Fruit fly (Drosophila melanogaster) whole organism, embryonic: ENCODE data around the gene CG6330.

Source experiments
- Abd-B ChIP-seq: fragments of 200-800 bp; sonication (Bioruptor generic); optimal IDR thresholded peaks from 2 replicates; lab custom pipeline; 2018; ENCODE audit warnings: missing biosample characterization, mild to moderate bottlenecking, missing genetic modification characterization, moderate library complexity
- Ada2b ChIP-seq: fragments of 200-800 bp; sonication (Bioruptor generic); IDR thresholded peaks from 2 replicates; pipeline ENCODE4 v1.3.6; 2022; ENCODE audit warnings: missing biosample characterization, missing genetic modification characterization
- Aef1 ChIP-seq: fragments of 200-800 bp; sonication (Bioruptor generic); IDR thresholded peaks from 3 replicates; pipeline ENCODE4 v1.3.6; 2022; ENCODE audit warnings: missing biosample characterization, missing genetic modification characterization
- Asciz ChIP-seq: fragments of 200-800 bp; sonication (Bioruptor generic); optimal IDR thresholded peaks from 2 replicates; lab custom pipeline; 2017; ENCODE audit warnings: missing biosample characterization, mild to moderate bottlenecking, missing genetic modification characterization, missing genetic modification reagents
- Atf3 ChIP-seq: fragments of 200-800 bp; sonication (Bioruptor generic); optimal IDR thresholded peaks from 3 replicates; lab custom pipeline; 2016; ENCODE audit warnings: missing biosample characterization, missing genetic modification characterization
- Awh ChIP-seq: fragments of 200-800 bp; sonication (Bioruptor generic); IDR thresholded peaks from 2 replicates; pipeline ENCODE4, ENCODE4 v1.3.6; 2022; ENCODE audit warnings: missing biosample characterization, missing genetic modification characterization
- BtbVII ChIP-seq: fragments of 200-800 bp; sonication (Bioruptor generic); optimal IDR thresholded peaks from 3 replicates; lab custom pipeline; 2017; ENCODE audit warnings: missing biosample characterization, mild to moderate bottlenecking, missing genetic modification characterization
- C15 ChIP-seq: fragments of 200-800 bp; sonication (Bioruptor generic); IDR thresholded peaks from 3 replicates; pipeline ENCODE4 v1.3.6; 2022; ENCODE audit warnings: missing biosample characterization, missing genetic modification characterization
- CG10147 ChIP-seq: fragments of 200-800 bp; sonication (Bioruptor generic); optimal IDR thresholded peaks from 2 replicates; lab custom pipeline; 2019; ENCODE audit warnings: missing biosample characterization, mild to moderate bottlenecking, missing genetic modification characterization, moderate library complexity
- CG1024 ChIP-seq: fragments of 200-800 bp; sonication (Bioruptor generic); IDR thresholded peaks from 2 replicates; pipeline ENCODE4 v1.3.6; 2022; ENCODE audit warnings: missing biosample characterization, missing genetic modification characterization
- CG11695 ChIP-seq: fragments of 200-800 bp; sonication (Bioruptor generic); IDR thresholded peaks from 3 replicates; pipeline ENCODE4 v1.3.6; 2022; ENCODE audit warnings: missing biosample characterization, missing genetic modification characterization
- CG12299 ChIP-seq: fragments of 200-800 bp; sonication (Bioruptor generic); optimal IDR thresholded peaks from 2 replicates; lab custom pipeline; 2018; ENCODE audit warnings: missing biosample characterization, mild to moderate bottlenecking, missing genetic modification characterization
- CG13775 ChIP-seq: fragments of 200-800 bp; sonication (Bioruptor generic); optimal IDR thresholded peaks from 3 replicates; lab custom pipeline; 2017; ENCODE audit warnings: missing biosample characterization, mild to moderate bottlenecking, missing genetic modification characterization
- CG13894 ChIP-seq: fragments of 200-800 bp; sonication (Bioruptor generic); optimal IDR thresholded peaks from 3 replicates; lab custom pipeline; 2018; ENCODE audit warnings: missing biosample characterization, mild to moderate bottlenecking, missing genetic modification characterization, moderate library complexity
- CG15479 ChIP-seq: fragments of 200-800 bp; sonication (Bioruptor generic); optimal IDR thresholded peaks from 3 replicates; lab custom pipeline; 2019; ENCODE audit warnings: missing biosample characterization, mild to moderate bottlenecking, missing genetic modification characterization, moderate library complexity
- CG17328 ChIP-seq: fragments of 200-800 bp; sonication (Bioruptor generic); IDR thresholded peaks from 2 replicates; pipeline ENCODE4 v1.3.6; 2022; ENCODE audit warnings: missing biosample characterization, missing genetic modification characterization
- CG1832 ChIP-seq: fragments of 200-800 bp; sonication (Bioruptor generic); optimal IDR thresholded peaks from 2 replicates; lab custom pipeline; 2017; ENCODE audit warnings: missing biosample characterization, mild to moderate bottlenecking, missing genetic modification characterization, inconsistent platforms
- CG31388 ChIP-seq: fragments of 200-800 bp; sonication (Bioruptor generic); optimal IDR thresholded peaks from 2 replicates; lab custom pipeline; 2016; ENCODE audit warnings: missing biosample characterization, missing genetic modification characterization
- CG5953 ChIP-seq: fragments of 200-800 bp; sonication (Bioruptor generic); IDR thresholded peaks from 2 replicates; pipeline ENCODE4 v1.3.6; 2022; ENCODE audit warnings: missing biosample characterization, missing genetic modification characterization
- CG6272 ChIP-seq: fragments of 200-800 bp; sonication (Bioruptor generic); IDR thresholded peaks from 2 replicates; pipeline ENCODE4 v1.3.6; 2022; ENCODE audit warnings: missing biosample characterization, missing genetic modification characterization
- CG9609 ChIP-seq: fragments of 200-800 bp; sonication (Bioruptor generic); optimal IDR thresholded peaks from 3 replicates; lab custom pipeline; 2016; ENCODE audit warnings: missing biosample characterization, missing genetic modification characterization
- CrebB ChIP-seq: fragments of 200-800 bp; sonication (Bioruptor generic); optimal IDR thresholded peaks from 3 replicates; lab custom pipeline; 2018; ENCODE audit warnings: missing biosample characterization, mild to moderate bottlenecking, missing genetic modification characterization
- Dfd ChIP-seq, 2 experiments: fragments of >200 bp; optimal IDR thresholded peaks; 2 replicates each; lab custom pipeline; 2017; ENCODE audit warnings: missing biosample characterization in 2 of 2, missing genetic modification characterization in 2 of 2
- Dip3 ChIP-seq: fragments of 200-800 bp; sonication (Bioruptor generic); optimal IDR thresholded peaks from 3 replicates; lab custom pipeline; 2016; ENCODE audit warnings: missing biosample characterization, missing genetic modification characterization
- Doc3 ChIP-seq: fragments of 200-800 bp; sonication (Bioruptor generic); IDR thresholded peaks from 3 replicates; pipeline ENCODE4 v1.3.6; 2022; ENCODE audit warnings: missing biosample characterization, missing genetic modification characterization; ENCODE audit not compliant: partially characterized antibody
- Dp ChIP-seq: fragments of 200-800 bp; sonication (Bioruptor generic); optimal IDR thresholded peaks from 2 replicates; lab custom pipeline; 2018; ENCODE audit warnings: missing biosample characterization, mild to moderate bottlenecking, missing genetic modification characterization, moderate library complexity
- Dref ChIP-seq: fragments of 200-800 bp; sonication (Bioruptor generic); IDR thresholded peaks from 2 replicates; pipeline ENCODE4 v1.3.6; 2022; ENCODE audit warnings: missing biosample characterization, missing genetic modification characterization
- Eip74EF ChIP-seq, 2 experiments: fragments of 200-800 bp in 1 of 2; fragments of >200 bp in 1 of 2; sonication (Bioruptor generic) in 1 of 2; optimal IDR thresholded peaks; 2 replicates each; lab custom pipeline; 2017 to 2019; ENCODE audit warnings: missing biosample characterization in 2 of 2, missing genetic modification characterization in 2 of 2, mild to moderate bottlenecking in 1 of 2, moderate library complexity in 1 of 2
- GATAe ChIP-seq: fragments of 200-800 bp; sonication (Bioruptor generic); conservative IDR thresholded peaks from 2 replicates; pipeline ENCODE4 v1.3.6; 2022; ENCODE audit warnings: missing biosample characterization, missing genetic modification characterization
- HHEX ChIP-seq: fragments of 200-800 bp; sonication (Bioruptor generic); optimal IDR thresholded peaks from 3 replicates; lab custom pipeline; 2017; ENCODE audit warnings: missing biosample characterization, mild to moderate bottlenecking, missing genetic modification characterization, missing genetic modification reagents
- Hr39 ChIP-seq: fragments of >200 bp; optimal IDR thresholded peaks from 2 replicates; lab custom pipeline; 2017
- Lpt ChIP-seq: fragments of >200 bp; optimal IDR thresholded peaks from 2 replicates; lab custom pipeline; 2018; ENCODE audit warnings: missing biosample characterization, missing genetic modification characterization
- Mes4 ChIP-seq: fragments of 200-800 bp; sonication (Bioruptor generic); optimal IDR thresholded peaks from 2 replicates; lab custom pipeline; 2016; ENCODE audit warnings: missing biosample characterization, missing genetic modification characterization
- Nf-YC ChIP-seq: fragments of 200-800 bp; optimal IDR thresholded peaks from 3 replicates; lab custom pipeline; 2019; ENCODE audit warnings: missing biosample characterization, mild to moderate bottlenecking, missing genetic modification characterization, moderate library complexity
- Opbp ChIP-seq: fragments of 200-800 bp; sonication (Bioruptor generic); IDR thresholded peaks from 3 replicates; pipeline ENCODE4 v1.3.6; 2022; ENCODE audit warnings: missing biosample characterization, missing genetic modification characterization; ENCODE audit not compliant: partially characterized antibody
- Scr ChIP-seq: fragments of 200-800 bp; sonication (Bioruptor generic); IDR thresholded peaks from 2 replicates; pipeline ENCODE4 v1.3.6; 2022; ENCODE audit warnings: missing biosample characterization, missing genetic modification characterization; ENCODE audit not compliant: partially characterized antibody
- Side ChIP-seq: fragments of 200-800 bp; sonication (Bioruptor generic); optimal IDR thresholded peaks from 2 replicates; lab custom pipeline; 2016; ENCODE audit warnings: missing biosample characterization, missing genetic modification characterization
- Sry-δ ChIP-seq: fragments of 200-800 bp; sonication (Bioruptor generic); optimal IDR thresholded peaks from 2 replicates; lab custom pipeline; 2016; ENCODE audit warnings: missing biosample characterization, missing genetic modification characterization
- abd-A ChIP-seq: fragments of 200-800 bp; sonication (Bioruptor generic); optimal IDR thresholded peaks from 3 replicates; lab custom pipeline; 2019; ENCODE audit warnings: missing biosample characterization, mild to moderate bottlenecking, missing genetic modification characterization, moderate library complexity
- ash1 ChIP-seq: fragments of 200-800 bp; sonication (Bioruptor generic); optimal IDR thresholded peaks from 2 replicates; lab custom pipeline; 2018; ENCODE audit warnings: missing biosample characterization, mild to moderate bottlenecking, missing genetic modification characterization
- bcd ChIP-seq: fragments of 200-800 bp; sonication (Bioruptor generic); optimal IDR thresholded peaks from 2 replicates; lab custom pipeline; 2017; ENCODE audit warnings: missing biosample characterization, mild to moderate bottlenecking, missing genetic modification characterization
- cato ChIP-seq: fragments of 200-800 bp; sonication (Bioruptor generic); optimal IDR thresholded peaks from 2 replicates; lab custom pipeline; 2016; ENCODE audit warnings: missing biosample characterization, missing genetic modification characterization, borderline replicate concordance
- chinmo ChIP-seq: fragments of 200-800 bp; sonication (Bioruptor generic); IDR thresholded peaks from 4 replicates; pipeline ENCODE4 v1.3.6; 2022; ENCODE audit warnings: missing biosample characterization, missing genetic modification characterization; ENCODE audit not compliant: partially characterized antibody
- dm ChIP-seq: fragments of 200-800 bp; sonication (Bioruptor generic); optimal IDR thresholded peaks from 3 replicates; lab custom pipeline; 2016; ENCODE audit warnings: missing biosample characterization, missing genetic modification characterization
- dpn ChIP-seq, 2 experiments: fragments of 200-800 bp; sonication (Bioruptor generic); optimal IDR thresholded peaks; 3 replicates each; lab custom pipeline; 2016; ENCODE audit warnings: missing biosample characterization in 2 of 2, missing genetic modification characterization in 2 of 2
- eve ChIP-seq, 2 experiments: fragments of >200 bp; optimal IDR thresholded peaks; 2 replicates each; lab custom pipeline; 2017; ENCODE audit warnings: missing biosample characterization in 2 of 2, missing genetic modification characterization in 2 of 2
- fd3F ChIP-seq: fragments of 200-800 bp; sonication (Bioruptor generic); optimal IDR thresholded peaks from 2 replicates; lab custom pipeline; 2018; ENCODE audit warnings: missing biosample characterization, mild to moderate bottlenecking, missing genetic modification characterization, moderate library complexity
- kay ChIP-seq: fragments of 200-800 bp; sonication (Bioruptor generic); optimal IDR thresholded peaks from 2 replicates; lab custom pipeline; 2016; ENCODE audit warnings: missing biosample characterization, missing genetic modification characterization
- mirr ChIP-seq: fragments of 200-800 bp; sonication (Bioruptor generic); optimal IDR thresholded peaks from 3 replicates; lab custom pipeline; 2018; ENCODE audit warnings: missing biosample characterization, mild to moderate bottlenecking, missing genetic modification characterization
- otp ChIP-seq: fragments of 200-800 bp; sonication (Bioruptor generic); IDR thresholded peaks from 3 replicates; pipeline ENCODE4, ENCODE4 v1.3.6; 2022; ENCODE audit warnings: missing biosample characterization, missing genetic modification characterization
- row ChIP-seq: fragments of 200-800 bp; sonication (Bioruptor generic); IDR thresholded peaks from 3 replicates; pipeline ENCODE4 v1.3.6; 2022; ENCODE audit warnings: missing biosample characterization, missing genetic modification characterization
- sug ChIP-seq: fragments of 200-800 bp; optimal IDR thresholded peaks from 2 replicates; lab custom pipeline; 2019; ENCODE audit warnings: missing biosample characterization, mild to moderate bottlenecking, missing genetic modification characterization, moderate library complexity
- trh ChIP-seq: fragments of 200-800 bp; sonication (Bioruptor generic); optimal IDR thresholded peaks from 2 replicates; lab custom pipeline; 2016; ENCODE audit warnings: missing biosample characterization, missing genetic modification characterization

The CG6330 gene

DNA sequence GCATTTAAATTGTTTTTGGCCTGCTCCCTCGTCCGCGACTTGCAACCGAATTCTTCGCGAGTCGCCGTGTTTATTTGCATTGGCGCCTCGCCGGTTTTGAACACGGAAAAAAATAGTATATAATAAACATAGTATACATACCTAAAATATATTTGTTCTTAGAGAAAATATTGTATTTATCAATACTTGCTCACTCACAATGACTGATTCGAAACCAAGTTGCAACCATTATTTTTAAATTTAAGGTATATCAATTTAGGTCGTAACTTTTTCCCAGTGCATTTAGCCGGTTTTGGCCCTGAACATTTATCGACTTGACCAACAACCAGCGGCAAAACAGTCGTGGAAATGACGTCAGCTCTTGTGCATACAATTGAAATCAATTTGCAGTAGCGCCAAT, 29.9 kb downstream of the CG6330 start (continued):
- TF ChIP-seq Atf3 (no peak), Dp (GFP tag; lab: Kevin White, UChicago) (no peak), Side (GFP tag; lab: Kevin White, UChicago) (no peak), CG12299 (peak; percentile 15), CG10147 (GFP tag; lab: Kevin White, UChicago) (peak; percentile 49), CG15479 (no peak), Asciz (peak; percentile 55), dm (GFP tag; lab: Kevin White, UChicago) (no peak), CG9609 (no peak), CG11695 (GFP tag; lab: Robert Waterston, UW) (peak; percentile 34; the same call in 1 of the 3 replicates), CrebB (tag; lab: Kevin White, UChicago) (peak; percentile 57), row (GFP tag; lab: Robert Waterston, UW) (peak; percentile 68), Opbp (no peak), fd3F (peak; percentile 61), Dip3 (GFP tag; lab: Kevin White, UChicago) (no peak), CG13775 (peak; percentile 23), dpn (GFP tag; optimal IDR thresholded peaks at IDR 0.05; lab: Kevin White, UChicago) (peak in 1 of 2 experiments; percentile 46), trh (GFP tag; lab: Kevin White, UChicago) (no peak), Eip74EF (GFP tag; optimal IDR thresholded peaks at IDR 0.05; lab: Kevin White, UChicago) (peak in 1 of 2 experiments; percentile 59), Awh (GFP tag; lab: Robert Waterston, UW) (0 out of 2 replicates have a peak, but pooled peaks have one; percentile 10), mirr (no peak), Sry-δ (GFP tag; lab: Kevin White, UChicago) (no peak), eve (GFP tag; optimal IDR thresholded peaks at IDR 0.05; lab: Kevin White, UChicago) (peak in 1 of 2 experiments; percentile 78)

DNA sequence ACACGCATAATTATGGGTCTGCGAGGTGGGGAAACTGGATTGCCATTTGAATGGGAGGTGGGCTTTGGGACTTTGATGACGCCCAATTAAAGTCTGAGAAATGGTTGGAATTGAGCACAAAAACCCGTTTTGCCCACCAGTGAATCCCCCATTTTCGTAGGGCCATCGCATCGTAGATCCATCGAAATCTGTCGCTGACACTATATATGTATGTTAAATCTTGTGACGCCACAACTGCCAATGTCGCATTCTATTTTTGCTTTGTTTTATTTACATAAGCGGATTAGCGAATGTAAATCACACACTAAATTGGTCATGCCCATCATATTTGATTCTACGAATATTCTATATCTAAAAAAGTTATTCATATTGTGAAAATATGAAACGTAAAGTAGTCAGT, 31.8 kb downstream of the CG6330 start:
- TF ChIP-seq CG13894 (tag; lab: Kevin White, UChicago) (peak; percentile 76), ash1 (GFP tag; lab: Kevin White, UChicago) (no peak), Aef1 (GFP tag; lab: Robert Waterston, UW) (no peak), Nf-YC (tag; lab: Kevin White, UChicago) (no peak), CG6272 (GFP tag; lab: Robert Waterston, UW) (no peak), sug (no peak), CG1832 (GFP tag; lab: Kevin White, UChicago) (no peak), CG17328 (no peak), GATAe (GFP tag; lab: Robert Waterston, UW) (no peak), C15 (GFP tag; lab: Robert Waterston, UW) (no peak), Lpt (no peak), Mes4 (GFP tag; lab: Kevin White, UChicago) (no peak), bcd (GFP tag; lab: Kevin White, UChicago) (no peak), kay (GFP tag; lab: Kevin White, UChicago) (no peak), CG31388 (GFP tag; lab: Kevin White, UChicago) (no peak), CG5953 (no peak), abd-A (peak; percentile 58), Dref (GFP tag; lab: Robert Waterston, UW) (no peak), Dfd (GFP tag; optimal IDR thresholded peaks at IDR 0.05; lab: Kevin White, UChicago) (no peak), BtbVII (GFP tag; lab: Kevin White, UChicago) (no peak), Scr (no peak), cato (no peak), CG1024 (GFP tag; lab: Robert Waterston, UW) (no peak), HHEX (GFP tag; lab: Kevin White, UChicago) (no peak), Hr39 (lab: Kevin White, UChicago) (no peak), Doc3 (no peak), otp (no peak), Abd-B (no peak), Ada2b (GFP tag; lab: Robert Waterston, UW) (no peak), chinmo (GFP tag; lab: Robert Waterston, UW) (peak; percentile 81; the same call in 1 of the 4 replicates)
